Worm (Caenorhabditis elegans) whole organism, L1 larva: ENCODE data around the gene cyp-35B3.

ENCODE experiments used
- blmp-1 ChIP-seq: fragments of 150-350 bp; optimal IDR thresholded peaks from 2 replicates; lab custom pipeline; 2014; ENCODE audit warnings: missing biosample characterization, missing genetic modification characterization
- ceh-63 ChIP-seq: fragments of 200-800 bp; sonication (Bioruptor generic); optimal IDR thresholded peaks from 2 replicates; lab custom pipeline; 2018; ENCODE audit warnings: mild to moderate bottlenecking, missing genetic modification characterization, missing compliant biosample characterization
- ceh-88 ChIP-seq: fragments of 200-800 bp; sonication (Bioruptor generic); IDR thresholded peaks from 2 replicates; pipeline ENCODE4 v1.3.6; 2022; ENCODE audit warnings: missing genetic modification characterization, missing compliant biosample characterization
- ceh-90 ChIP-seq: sonication (generic microtip); optimal IDR thresholded peaks from 2 replicates; lab custom pipeline; 2016; ENCODE audit warnings: missing genetic modification characterization, missing compliant biosample characterization
- efl-1 ChIP-seq, 4 experiments: fragments of 150-350 bp; optimal IDR thresholded peaks in 3 of 4; peaks in 1 of 4; 1 replicate in 1 of 4; 2 replicates in 3 of 4; lab custom pipeline; 2014; ENCODE audit warnings: missing biosample characterization in 2 of 4, missing genetic modification characterization in 2 of 4, missing genetic modification reagents in 2 of 4
- hlh-17 ChIP-seq: fragments of 200-800 bp; sonication (Bioruptor generic); optimal IDR thresholded peaks from 2 replicates; lab custom pipeline; 2018; ENCODE audit warnings: missing genetic modification characterization, mild to moderate bottlenecking, missing compliant biosample characterization, moderate library complexity, borderline replicate concordance
- irx-1 ChIP-seq: sonication (generic microtip); optimal IDR thresholded peaks from 2 replicates; lab custom pipeline; 2016; ENCODE audit warnings: missing genetic modification characterization, missing compliant biosample characterization
- mdl-1 ChIP-seq, 2 experiments: fragments of 150-350 bp; optimal IDR thresholded peaks; 2 replicates each; lab custom pipeline; 2014 to 2017; ENCODE audit warnings: missing biosample characterization in 2 of 2, missing genetic modification characterization in 2 of 2, inconsistent platforms in 1 of 2
- nhr-76 ChIP-seq: sonication (generic microtip); optimal IDR thresholded peaks from 2 replicates; lab custom pipeline; 2017; ENCODE audit warnings: missing biosample characterization, missing genetic modification characterization
- nhr-77 ChIP-seq: fragments of 150-350 bp; optimal IDR thresholded peaks from 2 replicates; lab custom pipeline; 2014; ENCODE audit warnings: missing biosample characterization, missing genetic modification characterization
- nhr-85 ChIP-seq: sonication (generic microtip); peaks from one replicate; lab custom pipeline; 2016; ENCODE audit warnings: missing genetic modification characterization, inconsistent platforms, missing compliant biosample characterization
- zip-4 ChIP-seq: fragments of 200-800 bp; sonication (Bioruptor generic); optimal IDR thresholded peaks from 2 replicates; lab custom pipeline; 2018; ENCODE audit warnings: mild to moderate bottlenecking, missing genetic modification characterization, moderate library complexity, missing compliant biosample characterization

Gene cyp-35B3

DNA sequence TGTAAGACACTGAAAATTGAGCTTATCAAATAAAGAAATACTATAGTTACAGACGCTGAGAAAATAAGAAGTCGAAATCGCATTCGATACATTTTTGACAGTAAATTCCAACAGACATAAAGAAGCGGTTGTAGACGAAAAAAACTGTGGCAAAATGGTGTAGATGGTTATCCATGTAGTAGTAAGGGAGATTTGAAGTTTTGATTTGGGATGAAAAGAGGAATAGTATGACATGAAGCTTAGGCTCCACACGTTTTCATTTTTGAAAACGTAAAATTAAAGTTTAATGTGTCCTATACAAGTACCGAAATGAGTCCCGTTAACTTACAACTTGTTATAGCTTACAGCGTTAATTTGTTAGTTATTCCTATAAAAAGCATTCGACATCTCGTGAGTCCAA, 48.9 kb downstream of the cyp-35B3 start, which contains the start of gene K09D9.9:
Gene K09D9.9 (minus strand): TSS at position 101 of the 400 bp plus-strand sequence.
- TF ChIP-seq ceh-90 (tag; lab: Kevin White, UChicago): no peak
- TF ChIP-seq nhr-85 (tag; lab: Kevin White, UChicago): no peak
- no peak for TF ChIP-seq irx-1 (tag; lab: Kevin White, UChicago)
- no peak for TF ChIP-seq efl-1 (optimal IDR thresholded peaks at IDR 0.05; lab: Kevin White, UChicago)
- TF ChIP-seq efl-1 (GFP tag; optimal IDR thresholded peaks at IDR 0.05 in 1 of 2; lab: Kevin White, UChicago): peak in 1 of 2 experiments; percentile 87

DNA sequence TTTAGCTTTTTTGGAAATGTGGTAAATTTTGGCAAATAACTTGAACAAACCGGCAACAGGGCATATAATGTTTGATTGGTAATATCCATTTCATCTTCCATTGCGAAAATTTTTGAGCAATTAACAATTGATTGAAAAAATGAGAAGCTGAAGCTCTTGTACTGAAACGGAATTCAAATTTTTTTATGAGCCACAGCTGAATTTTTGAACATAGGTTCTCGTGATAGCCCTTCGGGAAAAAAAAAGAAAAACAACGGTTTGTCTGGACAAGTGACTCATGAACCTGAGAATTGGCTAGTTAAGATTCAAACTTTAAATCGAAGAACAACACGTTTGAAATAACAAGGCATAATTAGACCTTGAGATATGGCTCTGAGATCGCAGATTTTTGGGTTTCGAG, 50.7 kb downstream of the cyp-35B3 start, which contains the start of gene srx-62:
Gene srx-62 (minus strand): TSS at position 101 of the 400 bp plus-strand sequence.
- TF ChIP-seq zip-4 (GFP tag; lab: Kevin White, UChicago) (no peak), nhr-76 (tag; lab: Kevin White, UChicago) (no peak), blmp-1 (no peak), ceh-63 (GFP tag; lab: Kevin White, UChicago) (no peak), mdl-1 (tag; optimal IDR thresholded peaks at IDR 0.05; lab: Kevin White, UChicago) (no peak), nhr-77 (tag; lab: Kevin White, UChicago) (no peak), hlh-17 (no peak), ceh-88 (GFP tag; lab: Robert Waterston, UW) (no peak)
